Worm (Caenorhabditis elegans) whole organism, L2 larva: Measurements from ENCODE around the gene T12B5.15.

ENCODE experiments used
- F13H6.1 ChIP-seq: sonication (generic microtip); optimal IDR thresholded peaks from 2 replicates; lab custom pipeline; 2016; ENCODE audit warnings: missing genetic modification characterization, missing compliant biosample characterization
- ZK546.5 ChIP-seq: sonication (generic microtip); optimal IDR thresholded peaks from 2 replicates; lab custom pipeline; 2017; ENCODE audit warnings: missing biosample characterization, missing genetic modification characterization
- aly-2 ChIP-seq: fragments of 150-350 bp; optimal IDR thresholded peaks from 2 replicates; lab custom pipeline; 2014; ENCODE audit warnings: missing biosample characterization, missing genetic modification characterization
- ama-1 ChIP-seq: fragments of 150-350 bp; optimal IDR thresholded peaks from 2 replicates; lab custom pipeline; 2018; ENCODE audit warnings: inconsistent platforms
- blmp-1 ChIP-seq: sonication (generic microtip); optimal IDR thresholded peaks from 2 replicates; lab custom pipeline; 2017; ENCODE audit warnings: missing genetic modification characterization, mild to moderate bottlenecking, missing compliant biosample characterization, antibody characterized with exemption, moderate library complexity; ENCODE audit not compliant: insufficient read depth
- elt-3 ChIP-seq: sonication (generic microtip); optimal IDR thresholded peaks from 2 replicates; lab custom pipeline; 2017; ENCODE audit warnings: missing biosample characterization, missing genetic modification characterization
- lin-11 ChIP-seq: fragments of 150-350 bp; sonication (generic microtip); optimal IDR thresholded peaks from 2 replicates; lab custom pipeline; 2014; ENCODE audit warnings: missing biosample characterization, missing genetic modification characterization, inconsistent platforms, mixed read lengths
- lin-39 ChIP-seq: fragments of 150-350 bp; optimal IDR thresholded peaks from 2 replicates; lab custom pipeline; 2014; ENCODE audit warnings: missing biosample characterization, missing genetic modification reagents, missing genetic modification characterization
- nhr-11 ChIP-seq: fragments of 150-350 bp; optimal IDR thresholded peaks from 2 replicates; lab custom pipeline; 2014; ENCODE audit warnings: missing biosample characterization, missing genetic modification characterization
- nhr-12 ChIP-seq: fragments of 150-350 bp; optimal IDR thresholded peaks from 2 replicates; lab custom pipeline; 2014; ENCODE audit warnings: missing biosample characterization, missing genetic modification characterization
- nhr-237 ChIP-seq: fragments of 150-350 bp; optimal IDR thresholded peaks from 2 replicates; lab custom pipeline; 2014; ENCODE audit warnings: missing biosample characterization, missing genetic modification characterization
- snpc-4 ChIP-seq: fragments of 150-350 bp; optimal IDR thresholded peaks from 2 replicates; lab custom pipeline; 2014; ENCODE audit warnings: missing biosample characterization, missing genetic modification characterization

- TF ChIP-seq elt-3 (tag; lab: Kevin White, UChicago) (no peak), ZK546.5 (tag; lab: Kevin White, UChicago) (no peak), ama-1 (no peak), nhr-11 (tag; lab: Kevin White, UChicago) (no peak), aly-2 (no peak), lin-39 (tag; lab: Kevin White, UChicago) (no peak), nhr-12 (tag; lab: Kevin White, UChicago) (no peak), F13H6.1 (tag; lab: Kevin White, UChicago) (no peak), nhr-237 (no peak), blmp-1 (no peak), snpc-4 (no peak), lin-11 (tag; lab: Kevin White, UChicago) (no peak)
Measured at ce11 chrIII:910540-911311, 43.7 kb downstream of the T12B5.15 start, which contains the start of the genes F23H11.5 and bra-2.
